Worm (Caenorhabditis elegans) whole organism, late embryonic: ENCODE data around the gene gid-7.

Experiments used
- F13H6.1 ChIP-seq: sonication (generic microtip); optimal IDR thresholded peaks from 2 replicates; lab custom pipeline; 2016; ENCODE audit warnings: missing genetic modification characterization, missing compliant biosample characterization
- K02D7.2 ChIP-seq: sonication (generic microtip); optimal IDR thresholded peaks from 2 replicates; lab custom pipeline; 2017; ENCODE audit warnings: mild to moderate bottlenecking, missing genetic modification characterization, missing compliant biosample characterization
- K09A11.1 ChIP-seq: sonication (generic microtip); optimal IDR thresholded peaks from 2 replicates; lab custom pipeline; 2017; ENCODE audit warnings: antibody characterized with exemption, mild to moderate bottlenecking, missing genetic modification characterization, missing compliant biosample characterization; ENCODE audit not compliant: insufficient read depth
- T23F11.4 ChIP-seq: fragments of 200-800 bp; sonication (Bioruptor generic); optimal IDR thresholded peaks from 2 replicates; lab custom pipeline; 2018; ENCODE audit warnings: mild to moderate bottlenecking, missing genetic modification characterization, missing compliant biosample characterization
- Y22D7AL.16 ChIP-seq: sonication (generic microtip); optimal IDR thresholded peaks from 2 replicates; lab custom pipeline; 2016; ENCODE audit warnings: missing genetic modification characterization, missing compliant biosample characterization
- ahr-1 ChIP-seq: sonication (generic microtip); optimal IDR thresholded peaks from 2 replicates; lab custom pipeline; 2016; ENCODE audit warnings: missing genetic modification characterization, missing compliant biosample characterization
- ceh-18 ChIP-seq: sonication (generic microtip); optimal IDR thresholded peaks from 2 replicates; lab custom pipeline; 2016; ENCODE audit warnings: missing genetic modification characterization, missing compliant biosample characterization
- ceh-19 ChIP-seq: fragments of 200-800 bp; sonication (Bioruptor generic); optimal IDR thresholded peaks from 2 replicates; lab custom pipeline; 2018; ENCODE audit warnings: mild to moderate bottlenecking, missing genetic modification characterization, missing compliant biosample characterization
- ceh-2 ChIP-seq: sonication (generic microtip); optimal IDR thresholded peaks from 2 replicates; lab custom pipeline; 2016; ENCODE audit warnings: missing genotype, missing genetic modification characterization, missing compliant biosample characterization
- ceh-22 ChIP-seq: sonication (generic microtip); optimal IDR thresholded peaks from 2 replicates; lab custom pipeline; 2017; ENCODE audit warnings: missing biosample characterization, missing genetic modification characterization
- che-1 ChIP-seq: sonication (generic microtip); optimal IDR thresholded peaks from 2 replicates; lab custom pipeline; 2016; ENCODE audit warnings: mild to moderate bottlenecking, missing genetic modification characterization, missing compliant biosample characterization
- elt-2 ChIP-seq: sonication (generic microtip); optimal IDR thresholded peaks from 2 replicates; lab custom pipeline; 2016; ENCODE audit warnings: missing genetic modification reagents, missing genetic modification characterization, missing compliant biosample characterization
- elt-4 ChIP-seq: sonication (generic microtip); optimal IDR thresholded peaks from 2 replicates; lab custom pipeline; 2016; ENCODE audit warnings: missing genetic modification characterization, missing compliant biosample characterization
- ets-4 ChIP-seq: sonication (generic microtip); optimal IDR thresholded peaks from 2 replicates; lab custom pipeline; 2016; ENCODE audit warnings: missing genetic modification characterization, missing compliant biosample characterization
- eyg-1 ChIP-seq: sonication (generic microtip); optimal IDR thresholded peaks from 2 replicates; lab custom pipeline; 2016; ENCODE audit warnings: missing genotype, missing genetic modification characterization, missing compliant biosample characterization
- fax-1 ChIP-seq: sonication (generic microtip); optimal IDR thresholded peaks from 2 replicates; lab custom pipeline; 2016; ENCODE audit warnings: missing genotype, missing genetic modification characterization, missing compliant biosample characterization
- fkh-10 ChIP-seq: fragments of 150-350 bp; optimal IDR thresholded peaks from 2 replicates; lab custom pipeline; 2014; ENCODE audit warnings: missing biosample characterization, missing genetic modification reagents, missing genetic modification characterization
- gmeb-2 ChIP-seq: sonication (generic microtip); optimal IDR thresholded peaks from 2 replicates; lab custom pipeline; 2016; ENCODE audit warnings: missing genetic modification characterization, inconsistent platforms, missing compliant biosample characterization
- hlh-13 ChIP-seq: fragments of 200-800 bp; sonication (Bioruptor generic); optimal IDR thresholded peaks from 2 replicates; lab custom pipeline; 2018; ENCODE audit warnings: mild to moderate bottlenecking, missing genetic modification characterization, missing compliant biosample characterization
- hlh-30 ChIP-seq: sonication (generic microtip); optimal IDR thresholded peaks from 2 replicates; lab custom pipeline; 2017; ENCODE audit warnings: antibody characterized with exemption, missing genetic modification characterization, missing compliant biosample characterization; ENCODE audit not compliant: insufficient read depth
- lim-6 ChIP-seq: sonication (generic microtip); optimal IDR thresholded peaks from 2 replicates; lab custom pipeline; 2016; ENCODE audit warnings: missing genetic modification characterization, missing compliant biosample characterization
- lin-11 ChIP-seq: fragments of 200-800 bp; sonication (Bioruptor generic); optimal IDR thresholded peaks from 2 replicates; lab custom pipeline; 2018; ENCODE audit warnings: mild to moderate bottlenecking, missing genetic modification characterization, missing compliant biosample characterization
- madf-2 ChIP-seq: sonication (generic microtip); optimal IDR thresholded peaks from 2 replicates; lab custom pipeline; 2017; ENCODE audit warnings: missing genetic modification characterization, missing compliant biosample characterization
- mec-3 ChIP-seq: sonication (generic microtip); optimal IDR thresholded peaks from 2 replicates; lab custom pipeline; 2016; ENCODE audit warnings: borderline replicate concordance, missing genetic modification characterization, missing compliant biosample characterization
- nfya-1 ChIP-seq: sonication (generic microtip); optimal IDR thresholded peaks from 2 replicates; lab custom pipeline; 2017; ENCODE audit warnings: missing genetic modification characterization, mild to moderate bottlenecking, missing compliant biosample characterization, antibody characterized with exemption, moderate library complexity
- nhr-11 ChIP-seq: fragments of 150-350 bp; optimal IDR thresholded peaks from 2 replicates; lab custom pipeline; 2014; ENCODE audit warnings: missing biosample characterization, missing genetic modification characterization
- nhr-232 ChIP-seq: sonication (generic microtip); optimal IDR thresholded peaks from 2 replicates; lab custom pipeline; 2016; ENCODE audit warnings: missing genetic modification characterization, missing compliant biosample characterization
- pag-3 ChIP-seq: sonication (generic microtip); optimal IDR thresholded peaks from 2 replicates; lab custom pipeline; 2016; ENCODE audit warnings: missing compliant biosample characterization, missing genetic modification characterization, borderline replicate concordance
- pat-9 ChIP-seq: fragments of 200-800 bp; sonication (Bioruptor generic); optimal IDR thresholded peaks from 2 replicates; lab custom pipeline; 2018; ENCODE audit warnings: mild to moderate bottlenecking, missing genetic modification characterization, moderate library complexity, missing compliant biosample characterization
- pax-1 ChIP-seq: fragments of 150-350 bp; optimal IDR thresholded peaks from 2 replicates; lab custom pipeline; 2014; ENCODE audit warnings: missing biosample characterization, missing genetic modification characterization
- pqm-1 ChIP-seq: sonication (generic microtip); optimal IDR thresholded peaks from 2 replicates; lab custom pipeline; 2016; ENCODE audit warnings: missing genetic modification characterization, missing compliant biosample characterization
- pros-1 ChIP-seq: fragments of 150-350 bp; optimal IDR thresholded peaks from 2 replicates; lab custom pipeline; 2014; ENCODE audit warnings: missing biosample characterization, missing genetic modification reagents, missing genetic modification characterization
- sdc-2 ChIP-seq: sonication (generic microtip); optimal IDR thresholded peaks from 2 replicates; lab custom pipeline; 2016; ENCODE audit warnings: missing genotype, missing genetic modification characterization, missing compliant biosample characterization
- sox-4 ChIP-seq: sonication (generic microtip); optimal IDR thresholded peaks from 2 replicates; lab custom pipeline; 2017; ENCODE audit warnings: mild to moderate bottlenecking, missing genetic modification characterization, inconsistent platforms, missing compliant biosample characterization
- syd-9 ChIP-seq: sonication (generic microtip); optimal IDR thresholded peaks from 2 replicates; lab custom pipeline; 2016; ENCODE audit warnings: mild to moderate bottlenecking, missing genetic modification characterization, moderate library complexity, missing compliant biosample characterization
- tbx-2 ChIP-seq: sonication (generic microtip); optimal IDR thresholded peaks from 2 replicates; lab custom pipeline; 2016; ENCODE audit warnings: missing genetic modification characterization, missing compliant biosample characterization
- tbx-7 ChIP-seq: sonication (generic microtip); optimal IDR thresholded peaks from 2 replicates; lab custom pipeline; 2016; ENCODE audit warnings: missing genotype, missing genetic modification characterization, missing compliant biosample characterization
- zip-5 ChIP-seq: sonication (generic microtip); optimal IDR thresholded peaks from 2 replicates; lab custom pipeline; 2016; ENCODE audit warnings: missing genetic modification characterization, missing compliant biosample characterization

The gid-7 gene

DNA sequence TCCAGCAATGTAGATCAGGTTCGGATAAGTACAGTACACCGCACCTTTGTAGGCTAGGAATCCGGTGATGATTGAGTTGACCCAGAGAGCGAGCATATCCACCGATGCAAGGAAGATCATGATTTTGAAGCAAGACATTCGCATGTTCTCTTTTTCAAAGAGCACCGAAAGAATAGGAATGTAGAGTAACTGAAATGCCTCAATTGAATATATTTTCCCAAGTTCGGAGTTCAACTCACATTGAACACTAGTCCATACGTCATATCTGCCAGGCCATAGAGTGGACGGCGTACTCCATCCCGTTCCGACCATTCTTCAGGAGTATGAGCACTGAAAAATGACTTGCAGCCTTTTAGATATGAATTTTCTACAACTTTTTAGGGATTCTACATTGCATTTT is 42.9 kb upstream of the gid-7 start:
- TF ChIP-seq sox-4 (tag; lab: Kevin White, UChicago) (no peak), madf-2 (tag; lab: Kevin White, UChicago) (no peak), che-1 (tag; lab: Kevin White, UChicago) (no peak), F13H6.1 (tag; lab: Kevin White, UChicago) (no peak), ceh-18 (tag; lab: Kevin White, UChicago) (no peak), ceh-2 (tag; lab: Kevin White, UChicago) (no peak), zip-5 (no peak), nfya-1 (tag; lab: Kevin White, UChicago) (no peak), ceh-22 (tag; lab: Kevin White, UChicago) (no peak), Y22D7AL.16 (tag; lab: Kevin White, UChicago) (no peak), nhr-11 (no peak), ahr-1 (no peak), elt-2 (no peak), fax-1 (tag; lab: Kevin White, UChicago) (no peak), K09A11.1 (tag; lab: Kevin White, UChicago) (no peak), pqm-1 (tag; lab: Kevin White, UChicago) (no peak), eyg-1 (no peak), nhr-232 (no peak)

DNA sequence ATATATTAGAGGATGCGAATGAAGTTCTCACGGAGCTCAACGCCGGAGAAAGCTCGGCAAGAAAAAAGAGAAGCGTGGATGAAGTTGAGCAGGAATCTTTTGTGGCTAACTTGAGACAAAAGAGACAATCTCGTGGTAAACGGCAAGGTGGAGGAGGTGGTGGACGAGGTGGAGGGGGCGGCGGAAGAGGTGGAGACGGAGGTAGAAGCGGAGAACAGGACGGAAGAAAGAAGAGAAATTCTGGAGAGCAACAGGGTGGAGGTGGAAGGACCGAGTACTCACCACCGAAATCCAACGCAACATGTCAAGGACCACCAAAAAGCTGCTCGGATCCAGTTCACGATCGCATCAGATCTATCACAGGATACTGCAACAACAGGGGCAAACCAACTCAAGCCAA is 33.5 kb upstream of the gid-7 start:
- TF ChIP-seq ceh-2 (tag; lab: Kevin White, UChicago) (no peak), tbx-7 (tag; lab: Kevin White, UChicago) (no peak), hlh-30 (tag; lab: Kevin White, UChicago) (no peak), pros-1 (tag; lab: Kevin White, UChicago) (no peak), pat-9 (tag; lab: Kevin White, UChicago) (no peak), ceh-19 (GFP tag; lab: Kevin White, UChicago) (no peak), pax-1 (tag; lab: Kevin White, UChicago) (no peak), sdc-2 (tag; lab: Kevin White, UChicago) (no peak), pag-3 (tag; lab: Kevin White, UChicago) (no peak), ceh-22 (tag; lab: Kevin White, UChicago) (no peak), zip-5 (no peak), gmeb-2 (tag; lab: Kevin White, UChicago) (no peak), tbx-2 (tag; lab: Kevin White, UChicago) (no peak), syd-9 (tag; lab: Kevin White, UChicago) (no peak), Y22D7AL.16 (tag; lab: Kevin White, UChicago) (no peak), eyg-1 (no peak), madf-2 (tag; lab: Kevin White, UChicago) (no peak), lim-6 (no peak)
- TF ChIP-seq, all 69 proteins: peak for 0

DNA sequence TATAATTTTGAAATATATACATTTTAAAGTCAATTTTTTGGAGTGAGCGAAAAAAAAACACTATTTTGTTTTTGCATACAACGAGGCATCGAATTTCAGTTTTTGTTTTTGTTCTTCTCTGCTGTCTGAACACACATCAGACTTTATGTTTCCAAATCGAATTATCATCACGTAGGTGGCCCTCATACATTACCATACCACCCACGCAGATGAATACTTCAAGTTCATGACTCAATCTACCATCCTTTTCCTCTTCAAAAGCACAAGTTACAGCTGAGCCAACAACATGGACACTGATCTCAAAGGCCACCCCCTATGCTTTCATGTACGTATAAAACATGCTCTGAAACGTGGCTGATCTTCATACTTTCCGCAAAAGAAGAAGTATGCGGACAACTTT is 32.9 kb upstream of the gid-7 start, which contains the start of gene R08F11.7:
Gene R08F11.7, plus strand, starts transcription at position 301 of the 400 bp plus-strand sequence.
- TF ChIP-seq pqm-1 (tag; lab: Kevin White, UChicago): no peak
- TF ChIP-seq T23F11.4 (GFP tag; lab: Kevin White, UChicago): no peak
- no peak for TF ChIP-seq lin-11 (tag; lab: Kevin White, UChicago)
- no peak for TF ChIP-seq K02D7.2 (tag; lab: Kevin White, UChicago)
- no peak for TF ChIP-seq elt-4 (tag; lab: Kevin White, UChicago)
- TF ChIP-seq hlh-13 (GFP tag; lab: Kevin White, UChicago): no peak
- no peak for TF ChIP-seq hlh-30 (tag; lab: Kevin White, UChicago)
- no peak for TF ChIP-seq nhr-11
- no peak for TF ChIP-seq ets-4
- no peak for TF ChIP-seq mec-3 (tag; lab: Kevin White, UChicago)
- no peak for TF ChIP-seq fkh-10 (GFP tag; lab: Kevin White, UChicago)
